Worm (Caenorhabditis elegans) whole organism, mixed stage, embryonic: Measurements from ENCODE around the gene T26A5.8.
A peak's percentile ranks its signal among the peaks of the same experiment; 100 is the strongest.

ENCODE experiments used
- M03D4.4 ChIP-seq: sonication (generic microtip); optimal IDR thresholded peaks from 2 replicates; lab custom pipeline; 2017; ENCODE audit warnings: mild to moderate bottlenecking, missing genetic modification characterization, missing compliant biosample characterization
- bed-3 ChIP-seq: fragments of 200-800 bp; sonication (Bioruptor generic); optimal IDR thresholded peaks from 3 replicates; lab custom pipeline; 2018; ENCODE audit warnings: mild to moderate bottlenecking, missing genetic modification characterization, moderate library complexity, missing compliant biosample characterization
- blmp-1 ChIP-seq: fragments of 150-350 bp; optimal IDR thresholded peaks from 2 replicates; lab custom pipeline; 2014; ENCODE audit warnings: missing biosample characterization, missing genetic modification characterization
- ceh-39 ChIP-seq: fragments of 150-350 bp; optimal IDR thresholded peaks from 2 replicates; lab custom pipeline; 2014; ENCODE audit warnings: missing biosample characterization, missing genetic modification characterization
- ceh-43 ChIP-seq: fragments of 200-800 bp; sonication (Bioruptor generic); optimal IDR thresholded peaks from 2 replicates; lab custom pipeline; 2018; ENCODE audit warnings: mild to moderate bottlenecking, missing genetic modification characterization, moderate library complexity, missing compliant biosample characterization
- ceh-83 ChIP-seq: fragments of 200-800 bp; sonication (Bioruptor generic); optimal IDR thresholded peaks from 2 replicates; lab custom pipeline; 2018; ENCODE audit warnings: mild to moderate bottlenecking, missing genetic modification characterization, missing compliant biosample characterization
- ces-1 ChIP-seq: fragments of 150-350 bp; optimal IDR thresholded peaks from 2 replicates; lab custom pipeline; 2014; ENCODE audit warnings: missing biosample characterization, missing genetic modification reagents, missing genetic modification characterization
- cnd-1 ChIP-seq: fragments of 200-800 bp; sonication (Bioruptor generic); optimal IDR thresholded peaks from 2 replicates; lab custom pipeline; 2018; ENCODE audit warnings: mild to moderate bottlenecking, missing genetic modification characterization, missing compliant biosample characterization
- drap-1 ChIP-seq: fragments of 200-800 bp; sonication (Bioruptor generic); optimal IDR thresholded peaks from 3 replicates; lab custom pipeline; 2018; ENCODE audit warnings: mild to moderate bottlenecking, missing genetic modification characterization, missing compliant biosample characterization
- elt-1 ChIP-seq: sonication (generic microtip); optimal IDR thresholded peaks from 2 replicates; lab custom pipeline; 2017; ENCODE audit warnings: missing genetic modification characterization, mild to moderate bottlenecking, missing compliant biosample characterization, antibody characterized with exemption, moderate library complexity, borderline replicate concordance; ENCODE audit not compliant: insufficient read depth
- elt-3 ChIP-seq: fragments of 150-350 bp; optimal IDR thresholded peaks from 2 replicates; lab custom pipeline; 2014; ENCODE audit warnings: missing biosample characterization, missing genetic modification characterization
- flh-1 ChIP-seq: fragments of 200-800 bp; sonication (Bioruptor generic); optimal IDR thresholded peaks from 2 replicates; lab custom pipeline; 2018; ENCODE audit warnings: mild to moderate bottlenecking, missing genetic modification characterization, moderate library complexity, missing compliant biosample characterization
- ham-2 ChIP-seq: fragments of 200-800 bp; sonication (Bioruptor generic); optimal IDR thresholded peaks from 2 replicates; lab custom pipeline; 2018; ENCODE audit warnings: mild to moderate bottlenecking, missing genetic modification characterization, missing compliant biosample characterization
- hlh-1 ChIP-seq: fragments of 150-350 bp; optimal IDR thresholded peaks from 2 replicates; lab custom pipeline; 2014; ENCODE audit warnings: missing biosample characterization, missing genetic modification reagents, missing genetic modification characterization
- lin-13 ChIP-seq: fragments of 150-350 bp; optimal IDR thresholded peaks from 2 replicates; lab custom pipeline; 2014; ENCODE audit warnings: missing biosample characterization, missing genetic modification characterization
- lin-32 ChIP-seq: fragments of 200-800 bp; sonication (Bioruptor generic); optimal IDR thresholded peaks from 2 replicates; lab custom pipeline; 2018; ENCODE audit warnings: mild to moderate bottlenecking, missing genetic modification characterization, missing compliant biosample characterization
- lsy-2 ChIP-seq: fragments of 150-350 bp; optimal IDR thresholded peaks from 2 replicates; lab custom pipeline; 2014; ENCODE audit warnings: missing biosample characterization, missing genetic modification characterization
- mab-5 ChIP-seq: fragments of 150-350 bp; optimal IDR thresholded peaks from 2 replicates; lab custom pipeline; 2014; ENCODE audit warnings: missing biosample characterization, missing genetic modification characterization
- mep-1 ChIP-seq: fragments of 150-350 bp; optimal IDR thresholded peaks from 2 replicates; lab custom pipeline; 2017; ENCODE audit warnings: missing biosample characterization, missing genetic modification reagents, missing genetic modification characterization, inconsistent platforms
- mls-2 ChIP-seq: sonication (generic microtip); optimal IDR thresholded peaks from 2 replicates; lab custom pipeline; 2016; ENCODE audit warnings: mild to moderate bottlenecking, missing genetic modification characterization, moderate library complexity, missing compliant biosample characterization
- nhr-12 ChIP-seq: fragments of 150-350 bp; optimal IDR thresholded peaks from 2 replicates; lab custom pipeline; 2014; ENCODE audit warnings: missing biosample characterization, missing genetic modification characterization
- nhr-2 ChIP-seq: fragments of 150-350 bp; optimal IDR thresholded peaks from 2 replicates; lab custom pipeline; 2014; ENCODE audit warnings: missing biosample characterization, missing genetic modification characterization
- nhr-237 ChIP-seq: fragments of 150-350 bp; optimal IDR thresholded peaks from 2 replicates; lab custom pipeline; 2014; ENCODE audit warnings: missing biosample characterization, missing genetic modification characterization
- nhr-28 ChIP-seq: fragments of 150-350 bp; optimal IDR thresholded peaks from 2 replicates; lab custom pipeline; 2014; ENCODE audit warnings: missing biosample characterization, missing genetic modification characterization
- nhr-76 ChIP-seq: sonication (generic microtip); optimal IDR thresholded peaks from 2 replicates; lab custom pipeline; 2017; ENCODE audit warnings: missing biosample characterization, missing genetic modification characterization
- pha-4 ChIP-seq: fragments of 150-350 bp; optimal IDR thresholded peaks from 2 replicates; lab custom pipeline; 2018; ENCODE audit warnings: missing biosample characterization, missing genetic modification reagents, missing genetic modification characterization
- sem-2 ChIP-seq: fragments of 200-800 bp; sonication (Bioruptor generic); optimal IDR thresholded peaks from 2 replicates; lab custom pipeline; 2018; ENCODE audit warnings: mild to moderate bottlenecking, missing genetic modification characterization, missing compliant biosample characterization
- snpc-4 ChIP-seq: fragments of 150-350 bp; optimal IDR thresholded peaks from 2 replicates; lab custom pipeline; 2014; ENCODE audit warnings: missing biosample characterization, missing genetic modification characterization
- sptf-1 ChIP-seq: sonication (generic microtip); optimal IDR thresholded peaks from 2 replicates; lab custom pipeline; 2017; ENCODE audit warnings: mild to moderate bottlenecking, missing genetic modification characterization, moderate library complexity, missing compliant biosample characterization
- tbx-8 ChIP-seq: fragments of 200-800 bp; sonication (Bioruptor generic); optimal IDR thresholded peaks from 2 replicates; lab custom pipeline; 2018; ENCODE audit warnings: mild to moderate bottlenecking, missing genetic modification characterization, moderate library complexity, missing compliant biosample characterization
- unc-120 ChIP-seq: sonication (generic microtip); optimal IDR thresholded peaks from 2 replicates; lab custom pipeline; 2017; ENCODE audit warnings: missing genetic modification characterization, missing compliant biosample characterization; ENCODE audit not compliant: poor library complexity, severe bottlenecking
- unc-39 ChIP-seq: fragments of 150-350 bp; optimal IDR thresholded peaks from 2 replicates; lab custom pipeline; 2014; ENCODE audit warnings: missing biosample characterization, missing genetic modification characterization
- unc-62 ChIP-seq: fragments of 150-350 bp; optimal IDR thresholded peaks from 2 replicates; lab custom pipeline; 2014; ENCODE audit warnings: missing biosample characterization, missing genetic modification reagents, missing genetic modification characterization
- zip-8 ChIP-seq: fragments of 150-350 bp; optimal IDR thresholded peaks from 2 replicates; lab custom pipeline; 2014; ENCODE audit warnings: missing biosample characterization, missing genetic modification characterization
- ztf-11 ChIP-seq: fragments of 150-350 bp; optimal IDR thresholded peaks from 2 replicates; lab custom pipeline; 2014; ENCODE audit warnings: missing biosample characterization, missing genetic modification characterization

T26A5.8 gene

DNA sequence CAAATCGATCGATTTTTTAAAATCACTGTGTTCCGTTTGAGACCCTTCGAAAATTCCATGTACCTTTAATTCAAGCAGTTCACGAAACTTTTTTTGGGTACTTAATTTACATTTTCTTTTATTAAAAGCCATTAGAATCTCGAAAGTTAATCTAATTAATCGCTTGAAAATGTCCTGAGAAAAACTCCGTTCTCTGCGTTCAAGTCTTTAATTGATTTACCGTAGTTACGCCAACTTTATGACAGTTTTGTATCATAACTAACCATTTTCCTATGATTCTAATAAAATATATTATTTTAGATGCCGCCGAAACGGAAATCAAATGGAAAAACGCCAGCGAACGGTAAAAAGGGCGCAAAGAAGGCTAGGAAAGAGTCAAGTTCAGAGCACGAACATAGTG lies 8.5 kb downstream of the T26A5.8 start, which contains the start of gene jhdm-1:
jhdm-1 (plus strand) TSS at position 301 of the 400 bp plus-strand sequence.
- no peak for TF ChIP-seq lin-32 (GFP tag; lab: Kevin White, UChicago)
- no peak for TF ChIP-seq hlh-1 (tag; lab: Kevin White, UChicago)
- TF ChIP-seq lin-13 = no peak
- no peak for TF ChIP-seq ceh-83
- no peak for TF ChIP-seq bed-3 (GFP tag; lab: Kevin White, UChicago)

DNA sequence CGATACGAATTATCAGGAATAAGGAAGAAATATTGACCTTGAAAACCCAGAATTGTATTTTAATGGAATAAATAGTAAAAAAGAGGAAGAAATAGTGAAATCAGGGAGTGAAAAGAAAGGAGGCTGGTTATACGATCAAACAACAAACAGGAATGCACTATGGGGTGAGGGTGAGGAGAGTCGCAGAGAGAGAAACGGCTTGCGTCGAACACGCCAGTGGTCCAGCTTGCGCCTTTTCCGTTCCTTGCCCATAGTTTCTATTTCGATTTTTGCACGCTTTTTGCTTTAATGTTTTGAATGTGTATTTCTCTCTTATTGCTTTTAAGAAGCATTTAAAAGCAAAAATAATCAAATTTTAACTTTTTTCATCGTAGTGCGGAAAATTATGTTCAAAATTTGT lies 9.0 kb downstream of the T26A5.8 start:
- TF ChIP-seq pha-4 (tag; lab: Kevin White, UChicago) (peak; percentile 75), M03D4.4 (peak; percentile 78), drap-1 (GFP tag; lab: Kevin White, UChicago) (peak; percentile 63), hlh-1 (tag; lab: Kevin White, UChicago) (peak; percentile 37), nhr-237 (tag; lab: Kevin White, UChicago) (peak; percentile 85), nhr-28 (no peak), nhr-2 (no peak), tbx-8 (GFP tag; lab: Kevin White, UChicago) (no peak), elt-1 (peak; percentile 35), unc-120 (tag; lab: Kevin White, UChicago) (peak; percentile 67), lin-32 (GFP tag; lab: Kevin White, UChicago) (no peak), nhr-76 (tag; lab: Kevin White, UChicago) (no peak), nhr-12 (tag; lab: Kevin White, UChicago) (no peak), blmp-1 (tag; lab: Kevin White, UChicago) (peak; percentile 51), ceh-43 (GFP tag; lab: Kevin White, UChicago) (peak; percentile 7), zip-8 (tag; lab: Kevin White, UChicago) (no peak), ces-1 (GFP tag; lab: Kevin White, UChicago) (peak; percentile 25), flh-1 (GFP tag; lab: Kevin White, UChicago) (peak; percentile 6), lsy-2 (tag; lab: Kevin White, UChicago) (peak; percentile 82), unc-39 (tag; lab: Kevin White, UChicago) (no peak), elt-3 (tag; lab: Kevin White, UChicago) (no peak), mls-2 (peak; percentile 81), mab-5 (tag; lab: Kevin White, UChicago) (no peak), ceh-83 (peak; percentile 51), sptf-1 (tag; lab: Kevin White, UChicago) (peak; percentile 86), ztf-11 (tag; lab: Kevin White, UChicago) (peak; percentile 41), cnd-1 (tag; lab: Kevin White, UChicago) (peak; percentile 72), ham-2 (peak; percentile 75), lin-13 (peak; percentile 83), mep-1 (peak; percentile 89), snpc-4 (tag; lab: Kevin White, UChicago) (no peak), unc-62 (GFP tag; lab: Kevin White, UChicago) (no peak), bed-3 (GFP tag; lab: Kevin White, UChicago) (peak; percentile 5), sem-2 (GFP tag; lab: Kevin White, UChicago) (peak; percentile 11), ceh-39 (tag; lab: Kevin White, UChicago) (no peak)

DNA sequence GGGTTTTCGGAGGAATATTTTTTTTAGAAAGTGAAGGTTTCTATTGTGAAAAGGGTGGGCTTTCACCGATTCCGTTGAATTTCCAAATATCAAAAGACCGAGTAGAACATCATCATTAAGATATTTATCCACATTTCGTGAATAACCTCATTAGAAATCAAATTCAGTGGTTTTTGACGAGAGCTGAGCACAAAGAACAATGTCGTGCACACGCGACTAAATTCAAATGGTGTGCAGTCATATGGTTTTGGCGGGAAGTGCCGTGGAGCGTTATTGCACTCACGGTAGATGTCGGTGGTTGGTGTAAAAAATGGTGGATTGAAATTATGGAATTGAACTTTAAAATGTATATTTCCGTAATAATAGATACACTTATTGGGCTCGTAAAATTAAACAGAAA lies 10.0 kb downstream of the T26A5.8 start:
- TF ChIP-seq nhr-76 (tag; lab: Kevin White, UChicago) (no peak), ceh-43 (GFP tag; lab: Kevin White, UChicago) (no peak), unc-39 (tag; lab: Kevin White, UChicago) (no peak), drap-1 (GFP tag; lab: Kevin White, UChicago) (no peak), elt-1 (no peak), nhr-2 (no peak), lin-13 (peak; percentile 17), mep-1 (peak; percentile 65), pha-4 (tag; lab: Kevin White, UChicago) (no peak), hlh-1 (tag; lab: Kevin White, UChicago) (peak; percentile 63), ceh-39 (tag; lab: Kevin White, UChicago) (peak; percentile 47), ztf-11 (tag; lab: Kevin White, UChicago) (no peak), sem-2 (GFP tag; lab: Kevin White, UChicago) (no peak), lsy-2 (tag; lab: Kevin White, UChicago) (peak; percentile 24), zip-8 (tag; lab: Kevin White, UChicago) (no peak), lin-32 (GFP tag; lab: Kevin White, UChicago) (no peak), snpc-4 (tag; lab: Kevin White, UChicago) (no peak), sptf-1 (tag; lab: Kevin White, UChicago) (no peak)
